Fruit fly (Drosophila melanogaster): ENCODE measurements around the gene rst.
A peak's percentile ranks its signal among the peaks of the same experiment; 100 is the strongest.

Gene rst

DNA sequence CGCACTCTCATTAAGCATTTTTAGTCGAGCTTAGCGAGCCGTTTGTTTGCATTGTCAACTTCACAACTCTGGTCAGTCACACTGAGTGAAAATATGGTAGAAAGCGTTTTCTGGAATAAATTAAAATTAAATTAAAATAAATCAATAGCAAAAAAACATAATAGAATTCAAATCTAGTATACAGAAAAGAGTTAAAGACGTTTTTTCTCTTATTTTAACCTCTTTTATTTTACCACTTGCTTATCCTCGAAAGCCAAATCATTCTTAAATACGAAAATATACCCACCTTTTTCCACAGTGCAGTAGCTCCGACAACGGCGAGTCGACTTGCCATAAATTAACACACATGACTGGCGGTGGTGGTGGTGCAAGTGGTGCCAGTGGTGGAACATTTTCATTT lies 22.0 kb downstream of the rst start (continued):
- peak; percentile 69 for TF ChIP-seq row (GFP tag; IDR thresholded peaks at IDR 0.05)
- TF ChIP-seq CG10979 (tag; optimal IDR thresholded peaks at IDR 0.05): peak; percentile 46
- TF ChIP-seq Ada2b (GFP tag; IDR thresholded peaks at IDR 0.05): no peak
- peak; percentile 22; the same call in 1 of the 3 replicates for TF ChIP-seq croc (GFP tag; conservative IDR thresholded peaks at IDR 0.05)
- TF ChIP-seq Sox100B (GFP tag; optimal IDR thresholded peaks at IDR 0.05): peak; percentile 18
- TF ChIP-seq PHDP (tag; optimal IDR thresholded peaks at IDR 0.05): peak; percentile 14
- TF ChIP-seq Eip74EF (GFP tag; optimal IDR thresholded peaks at IDR 0.05): peak in 1 of 2 experiments; percentile 32
- TF ChIP-seq CG12391 (tag; optimal IDR thresholded peaks at IDR 0.05): peak; percentile 37
- peak; percentile 43 for TF ChIP-seq phol (tag; optimal IDR thresholded peaks at IDR 0.05)
- TF ChIP-seq CG8388 (GFP tag; optimal IDR thresholded peaks at IDR 0.05): peak; percentile 29
- peak; percentile 52 for TF ChIP-seq grau (tag; optimal IDR thresholded peaks at IDR 0.05)
- TF ChIP-seq HHEX (GFP tag; optimal IDR thresholded peaks at IDR 0.05): peak; percentile 11
- TF ChIP-seq vvl (GFP tag; IDR thresholded peaks at IDR 0.05): 0 out of 2 replicates have a peak, but pooled peaks have one; percentile 18
- peak; percentile 50 for TF ChIP-seq nmo (GFP tag; optimal IDR thresholded peaks at IDR 0.05)
- TF ChIP-seq CG17361 (GFP tag; IDR thresholded peaks at IDR 0.05): 0 out of 3 replicates have a peak, but pooled peaks have one; percentile 32
- TF ChIP-seq CG12744 (GFP tag; optimal IDR thresholded peaks at IDR 0.05): no peak
- TF ChIP-seq CG13424 (tag; optimal IDR thresholded peaks at IDR 0.05): peak; percentile 35
- TF ChIP-seq zf30C (GFP tag; optimal IDR thresholded peaks at IDR 0.05): peak; percentile 22
- TF ChIP-seq CG7839 (tag; optimal IDR thresholded peaks at IDR 0.05): peak; percentile 52
- no peak for TF ChIP-seq luna (GFP tag; optimal IDR thresholded peaks at IDR 0.05)
- peak; percentile 45; the same call in 1 of the 2 replicates for TF ChIP-seq Xrp1 (GFP tag; IDR thresholded peaks at IDR 0.05)
- TF ChIP-seq fd96Cb (tag; optimal IDR thresholded peaks at IDR 0.05): peak; percentile 46
- TF ChIP-seq CG2678 (tag; optimal IDR thresholded peaks at IDR 0.05): peak; percentile 59
- TF ChIP-seq dmrt99B (tag; optimal IDR thresholded peaks at IDR 0.05): peak; percentile 54
- peak; percentile 58 for TF ChIP-seq Sox102F (GFP tag; optimal IDR thresholded peaks at IDR 0.05)
- TF ChIP-seq CG8924 (tag; optimal IDR thresholded peaks at IDR 0.05): peak; percentile 39
- peak; percentile 15 for TF ChIP-seq org-1 (GFP tag; optimal IDR thresholded peaks at IDR 0.05)
- peak; percentile 10 for TF ChIP-seq CG30403 (GFP tag; optimal IDR thresholded peaks at IDR 0.05)
- TF ChIP-seq nerfin-1 (tag; optimal IDR thresholded peaks at IDR 0.05): peak; percentile 21
- TF ChIP-seq CG14710 (tag; optimal IDR thresholded peaks at IDR 0.05): peak; percentile 30
- TF ChIP-seq usp (GFP tag; optimal IDR thresholded peaks at IDR 0.05): no peak
- no peak for TF ChIP-seq Hmx (GFP tag; optimal IDR thresholded peaks at IDR 0.05)
- no peak for TF ChIP-seq Mrtf (GFP tag; IDR thresholded peaks at IDR 0.05)
- peak; percentile 26 for TF ChIP-seq Fer3 (tag; optimal IDR thresholded peaks at IDR 0.05)
- no peak for TF ChIP-seq CG10321 (GFP tag; IDR thresholded peaks at IDR 0.05)
- no peak for TF ChIP-seq inv (GFP tag; IDR thresholded peaks at IDR 0.05; ENCODE audit: partially characterized antibody)
- TF ChIP-seq so (GFP tag; IDR thresholded peaks at IDR 0.05): peak; percentile 43; the same call in 1 of the 3 replicates
- TF ChIP-seq E2f2 (GFP tag; IDR thresholded peaks at IDR 0.05): peak; percentile 13; the same call in 1 of the 2 replicates
- no peak for TF ChIP-seq CG11456 (GFP tag; IDR thresholded peaks at IDR 0.05)
- no peak for TF ChIP-seq Chrac-16 (GFP tag; optimal IDR thresholded peaks at IDR 0.05)
- no peak for TF ChIP-seq Lhr (GFP tag; optimal IDR thresholded peaks at IDR 0.05)
- peak; percentile 49 for TF ChIP-seq sens (GFP tag)
- TF ChIP-seq gem (tag; optimal IDR thresholded peaks at IDR 0.05): peak; percentile 68
- no peak for TF ChIP-seq otp (GFP tag; IDR thresholded peaks at IDR 0.05)
- TF ChIP-seq CG17359 (tag; optimal IDR thresholded peaks at IDR 0.05): peak; percentile 31
- TF ChIP-seq CG1647 (GFP tag; optimal IDR thresholded peaks at IDR 0.05): no peak
- peak; percentile 1 for TF ChIP-seq cwo (GFP tag; optimal IDR thresholded peaks at IDR 0.05)
- TF ChIP-seq lab (GFP tag; optimal IDR thresholded peaks at IDR 0.05): peak; percentile 45
- TF ChIP-seq kah (GFP tag; optimal IDR thresholded peaks at IDR 0.05): no peak
- peak; percentile 22 for TF ChIP-seq CG17829 (tag; optimal IDR thresholded peaks at IDR 0.05)

All from whole organism, embryonic.